Worm (Caenorhabditis elegans) whole organism, midembryonic: ENCODE results near the gene K09F5.6.

Experiments
- T22C8.4 ChIP-seq: fragments of 200-800 bp; sonication (Bioruptor generic); IDR thresholded peaks from 2 replicates; pipeline ENCODE4 v1.3.6; 2022; ENCODE audit warnings: missing genetic modification characterization, missing compliant biosample characterization
- cog-1 ChIP-seq: sonication (generic microtip); optimal IDR thresholded peaks from 2 replicates; lab custom pipeline; 2016; ENCODE audit warnings: missing genetic modification characterization, missing compliant biosample characterization
- flt-1 ChIP-seq: fragments of 200-800 bp; sonication (Bioruptor generic); IDR thresholded peaks from 2 replicates; pipeline ENCODE4 v1.3.6; 2022; ENCODE audit warnings: missing genetic modification characterization, missing compliant biosample characterization
- klf-2 ChIP-seq: fragments of 200-800 bp; sonication (Bioruptor generic); conservative IDR thresholded peaks from 2 replicates; pipeline ENCODE4 v1.3.6; 2022; ENCODE audit warnings: missing genetic modification reagents, missing genetic modification characterization, missing compliant biosample characterization
- med-1 ChIP-seq: sonication (generic microtip); optimal IDR thresholded peaks from 2 replicates; lab custom pipeline; 2017; ENCODE audit warnings: missing genetic modification characterization, mild to moderate bottlenecking, missing compliant biosample characterization, antibody characterized with exemption, missing genetic modification reagents; ENCODE audit not compliant: insufficient read depth
- ref-1 ChIP-seq: fragments of 200-800 bp; sonication (Bioruptor generic); conservative IDR thresholded peaks from 2 replicates; pipeline ENCODE4 v1.3.6; 2022; ENCODE audit warnings: missing genetic modification reagents, missing genetic modification characterization, missing compliant biosample characterization
- tab-1 ChIP-seq: fragments of 200-800 bp; sonication (Bioruptor generic); IDR thresholded peaks from 2 replicates; pipeline ENCODE4 v1.3.6; 2022; ENCODE audit warnings: missing genetic modification characterization, missing compliant biosample characterization
- ztf-23 ChIP-seq: fragments of 200-800 bp; sonication (Bioruptor generic); IDR thresholded peaks from 2 replicates; pipeline ENCODE4 v1.3.6; 2022; ENCODE audit warnings: missing genetic modification reagents, missing genetic modification characterization, missing compliant biosample characterization
- ztf-29 ChIP-seq: fragments of 200-800 bp; sonication (Bioruptor generic); IDR thresholded peaks from 2 replicates; pipeline ENCODE4 v1.3.6; 2022; ENCODE audit warnings: missing genetic modification reagents, missing genetic modification characterization, missing compliant biosample characterization

ce11 chrX:7743939-7744338 lies 24.9 kb downstream of the K09F5.6 start, which contains the start of gene ref-2:
- TF ChIP-seq flt-1 (GFP tag; lab: Robert Waterston, UW): no peak
- no peak for TF ChIP-seq ztf-29
- TF ChIP-seq tab-1: no peak
- TF ChIP-seq T22C8.4 (GFP tag; lab: Robert Waterston, UW): no peak
- no peak for TF ChIP-seq cog-1
- no peak for TF ChIP-seq ref-1 (GFP tag; lab: Robert Waterston, UW)
- no peak for TF ChIP-seq med-1
- TF ChIP-seq klf-2 (GFP tag; lab: Robert Waterston, UW): no peak
- TF ChIP-seq ztf-23 (GFP tag; lab: Robert Waterston, UW): no peak
